Worm (Caenorhabditis elegans): ENCODE data around the gene hpo-34.

hpo-34 gene

DNA sequence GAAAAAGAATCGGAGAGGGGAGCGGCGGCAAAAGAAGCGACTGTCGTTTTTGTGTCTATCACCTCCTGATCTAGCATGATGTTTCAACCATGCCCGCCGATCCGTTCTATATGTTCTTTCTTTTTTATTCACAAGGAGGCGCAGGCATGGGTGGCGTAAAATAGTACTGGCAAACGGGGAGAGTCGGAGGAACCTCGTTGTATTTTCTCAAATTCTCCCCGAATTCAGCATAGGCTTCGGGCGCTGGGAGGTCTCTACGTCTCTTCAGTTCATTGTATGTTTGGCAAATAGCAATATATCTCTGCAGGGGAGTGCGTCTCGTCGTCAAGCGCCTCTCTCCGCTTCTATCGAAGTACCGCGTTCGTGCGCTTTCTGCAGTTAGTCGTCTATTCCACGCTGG lies 53.7 kb downstream of the hpo-34 start, which contains the start of gene lin-14 (continued):
- no peak for TF ChIP-seq tag-97 (GFP tag; IDR thresholded peaks at IDR 0.05)
- TF ChIP-seq ceh-20 (GFP tag; IDR thresholded peaks at IDR 0.05) = no peak
- no peak for TF ChIP-seq ceh-82 (tag; optimal IDR thresholded peaks at IDR 0.05)
- no peak for TF ChIP-seq daf-12 (tag; optimal IDR thresholded peaks at IDR 0.05)
- TF ChIP-seq mdt-29 (GFP tag; IDR thresholded peaks at IDR 0.05) = no peak
- no peak for TF ChIP-seq lim-7 (GFP tag; IDR thresholded peaks at IDR 0.05)
- no peak for TF ChIP-seq R02D3.7 (tag; optimal IDR thresholded peaks at IDR 0.05)
- no peak for TF ChIP-seq Y75B8A.6 (GFP tag; IDR thresholded peaks at IDR 0.05)
- TF ChIP-seq zfp-3 (GFP tag; conservative IDR thresholded peaks at IDR 0.05) = no peak
- no peak for TF ChIP-seq ceh-28 (tag; optimal IDR thresholded peaks at IDR 0.05)
- no peak for TF ChIP-seq nhr-237 (tag; optimal IDR thresholded peaks at IDR 0.05)
- TF ChIP-seq hif-1 (tag; optimal IDR thresholded peaks at IDR 0.05) = peak in 1 of 2 experiments; percentile 29
- no peak for TF ChIP-seq zfp-2 (tag; optimal IDR thresholded peaks at IDR 0.05)
- peak; percentile 49 for TF ChIP-seq attf-4 (tag; optimal IDR thresholded peaks at IDR 0.05)
- no peak for TF ChIP-seq pqm-1 (tag; optimal IDR thresholded peaks at IDR 0.05)
- TF ChIP-seq mxl-3 (GFP tag; optimal IDR thresholded peaks at IDR 0.05) = peak; percentile 91
- no peak for TF ChIP-seq zip-2 (tag; optimal IDR thresholded peaks at IDR 0.05)
- peak; percentile 89 for TF ChIP-seq hlh-11 (tag; optimal IDR thresholded peaks at IDR 0.05)
- 0 out of 2 replicates have a peak, but pooled peaks have one; percentile 31 for TF ChIP-seq madf-9 (GFP tag; conservative IDR thresholded peaks at IDR 0.05)
- peak; percentile 40; the same call in 1 of the 2 replicates for TF ChIP-seq set-16 (GFP tag; IDR thresholded peaks at IDR 0.05)
- peak; percentile 54 for TF ChIP-seq rbr-2 (tag; optimal IDR thresholded peaks at IDR 0.05)
- no peak for TF ChIP-seq ZK337.2 (GFP tag; IDR thresholded peaks at IDR 0.05)
- peak; percentile 18 for TF ChIP-seq nhr-102 (tag; optimal IDR thresholded peaks at IDR 0.05)
- TF ChIP-seq spr-3 (GFP tag; optimal IDR thresholded peaks at IDR 0.05) = no peak
- no peak for TF ChIP-seq mxl-2 (GFP tag; conservative IDR thresholded peaks at IDR 0.05)
- no peak for TF ChIP-seq lin-13 (GFP tag; optimal IDR thresholded peaks at IDR 0.05)

DNA sequence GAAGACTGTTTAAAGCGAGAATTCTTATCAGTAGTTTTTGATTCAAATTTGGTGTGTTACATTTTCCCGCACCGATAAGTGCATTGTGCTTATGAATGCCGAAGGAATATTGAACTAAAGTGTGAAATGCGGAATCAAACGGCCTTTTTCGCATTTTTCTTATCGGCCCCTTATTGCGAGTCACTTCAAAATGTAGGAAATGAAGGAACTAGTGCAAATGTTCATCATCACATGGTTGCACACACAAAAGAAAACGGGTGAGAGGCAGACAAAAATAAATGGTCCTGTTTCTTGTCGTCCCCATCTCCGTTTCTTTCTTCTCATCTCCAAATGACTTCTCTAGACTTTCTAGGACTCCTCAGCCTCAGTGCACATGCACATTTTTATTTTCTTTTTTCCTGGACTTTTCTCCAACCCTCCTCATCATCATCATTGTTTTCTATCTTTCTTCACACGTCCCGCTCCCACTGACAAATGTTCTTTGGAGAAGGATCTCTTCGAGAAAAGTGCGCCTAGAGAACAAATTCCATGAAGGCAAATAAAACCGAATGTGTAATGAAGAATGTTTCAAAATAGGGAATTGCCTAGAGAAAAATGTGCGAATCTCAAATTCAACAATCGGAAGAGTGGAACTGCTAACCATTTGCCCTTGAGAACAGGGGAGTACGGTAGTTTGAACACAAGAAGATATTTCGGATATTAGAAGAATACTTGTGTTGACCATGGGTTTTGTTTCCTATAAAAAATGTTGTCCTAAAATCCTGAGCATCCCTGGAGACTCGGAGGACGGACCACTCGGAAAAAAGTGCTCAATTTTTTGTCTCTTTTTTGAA lies 54.4 kb downstream of the hpo-34 start:
- TF ChIP-seq daf-16 (GFP tag; optimal IDR thresholded peaks at IDR 0.05) (no peak), daf-16 (tag; optimal IDR thresholded peaks at IDR 0.05) (peak; percentile 38), nhr-25 (tag; optimal IDR thresholded peaks at IDR 0.05; ENCODE audit: borderline replicate concordance, insufficient read depth) (no peak), nhr-48 (tag; optimal IDR thresholded peaks at IDR 0.05) (peak; percentile 9), tra-1 (GFP tag; IDR thresholded peaks at IDR 0.05) (0 out of 2 replicates have a peak, but pooled peaks have one; percentile 5), F49E8.2 (tag; optimal IDR thresholded peaks at IDR 0.05; ENCODE audit: borderline replicate concordance) (no peak), fos-1 (tag; optimal IDR thresholded peaks at IDR 0.05) (no peak), lsy-2 (tag; optimal IDR thresholded peaks at IDR 0.05) (peak in 1 of 2 experiments; percentile 17), nhr-28 (tag; optimal IDR thresholded peaks at IDR 0.05) (peak; percentile 70), cey-2 (tag; optimal IDR thresholded peaks at IDR 0.05; ENCODE audit: borderline replicate concordance, insufficient read depth) (no peak), T20F7.1 (GFP tag; optimal IDR thresholded peaks at IDR 0.05) (no peak), hlh-11 (tag; optimal IDR thresholded peaks at IDR 0.05) (peak; percentile 56), ZK337.2 (GFP tag; IDR thresholded peaks at IDR 0.05) (no peak), zip-11 (GFP tag; IDR thresholded peaks at IDR 0.05) (no peak), unc-62 (GFP tag; optimal IDR thresholded peaks at IDR 0.05 in 1 of 2) (peak in 1 of 2 experiments; percentile 95), unc-62 (tag; optimal IDR thresholded peaks at IDR 0.05) (no peak), mep-1 (tag; optimal IDR thresholded peaks at IDR 0.05) (peak; percentile 54), ceh-62 (tag; optimal IDR thresholded peaks at IDR 0.05) (no peak), pqm-1 (tag; optimal IDR thresholded peaks at IDR 0.05) (peak; percentile 93), mdt-29 (GFP tag; IDR thresholded peaks at IDR 0.05) (peak; percentile 26; the same call in 1 of the 2 replicates), nhr-11 (tag; optimal IDR thresholded peaks at IDR 0.05) (peak; percentile 68), dmd-6 (GFP tag; IDR thresholded peaks at IDR 0.05) (peak; percentile 68), nhr-6 (tag; optimal IDR thresholded peaks at IDR 0.05) (peak; percentile 18), nhr-77 (tag; optimal IDR thresholded peaks at IDR 0.05) (peak; percentile 73), jun-1 (tag; optimal IDR thresholded peaks at IDR 0.05) (peak; percentile 32), hlh-30 (tag; optimal IDR thresholded peaks at IDR 0.05; ENCODE audit: insufficient read depth) (peak; percentile 67), dve-1 (tag; optimal IDR thresholded peaks at IDR 0.05; ENCODE audit: insufficient read depth) (peak; percentile 21)

Measured in whole organism, L4 larva.